Worm (Caenorhabditis elegans) whole organism, L4 larva: ENCODE measurements around the gene K02F3.9.

ENCODE experiments used
- Y75B8A.6 ChIP-seq: fragments of 200-800 bp; sonication (Bioruptor generic); IDR thresholded peaks from 2 replicates; pipeline ENCODE4 v1.3.6; 2022; ENCODE audit warnings: missing genetic modification reagents, missing genetic modification characterization, missing compliant biosample characterization
- hlh-30 ChIP-seq: sonication (generic microtip); optimal IDR thresholded peaks from 2 replicates; lab custom pipeline; 2017; ENCODE audit warnings: antibody characterized with exemption, mild to moderate bottlenecking, missing genetic modification characterization, missing compliant biosample characterization; ENCODE audit not compliant: insufficient read depth
- nhr-28 ChIP-seq: fragments of 150-350 bp; optimal IDR thresholded peaks from 2 replicates; lab custom pipeline; 2014; ENCODE audit warnings: missing biosample characterization, missing genetic modification characterization
- pha-4 ChIP-seq, 2 experiments: fragments of 150-350 bp in 1 of 2; fragments of 200-800 bp in 1 of 2; sonication (Bioruptor generic) in 1 of 2; IDR thresholded peaks in 1 of 2; optimal IDR thresholded peaks in 1 of 2; 2 replicates each; pipeline versions ENCODE4 v1.3.6 to Lab custom; 2014 to 2022; ENCODE audit warnings: missing genetic modification characterization in 2 of 2, missing genetic modification reagents in 2 of 2, missing biosample characterization in 1 of 2, missing compliant biosample characterization in 1 of 2

- TF ChIP-seq hlh-30 (tag; lab: Kevin White, UChicago) (no peak), nhr-28 (tag; lab: Kevin White, UChicago) (no peak), Y75B8A.6 (no peak), pha-4 (GFP tag; IDR thresholded peaks at IDR 0.05; lab: Robert Waterston, UW) (no peak), pha-4 (tag; optimal IDR thresholded peaks at IDR 0.05; lab: Kevin White, UChicago) (no peak)
Measured at ce11 chrIII:811544-811943, 29.6 kb downstream of the K02F3.9 start, which contains the start of gene daf-7.
